Fruit fly (Drosophila melanogaster) whole organism, adult: ENCODE data around the gene X11Lbeta.

Experiments used
- CG11617 ChIP-seq: fragments of 200-800 bp; sonication (Bioruptor generic); optimal IDR thresholded peaks from 2 replicates; lab custom pipeline; 2017; ENCODE audit warnings: mild to moderate bottlenecking, missing biosample characterization, missing genetic modification reagents, missing genetic modification characterization
- CG12768 ChIP-seq: fragments of 200-800 bp; sonication (Bioruptor generic); optimal IDR thresholded peaks from 2 replicates; lab custom pipeline; 2017; ENCODE audit warnings: missing biosample characterization, missing genetic modification characterization, mild to moderate bottlenecking, moderate library complexity, missing genetic modification reagents
- CG14711 ChIP-seq: fragments of 200-800 bp; sonication (Bioruptor generic); optimal IDR thresholded peaks from 2 replicates; lab custom pipeline; 2018; ENCODE audit warnings: missing biosample characterization, mild to moderate bottlenecking, missing genetic modification characterization, moderate library complexity
- CG1620 ChIP-seq: fragments of 200-800 bp; sonication (Bioruptor generic); optimal IDR thresholded peaks from 2 replicates; lab custom pipeline; 2016; ENCODE audit warnings: missing biosample characterization, missing genetic modification characterization
- CG33017 ChIP-seq: fragments of 200-800 bp; sonication (Bioruptor generic); optimal IDR thresholded peaks from 2 replicates; lab custom pipeline; 2018; ENCODE audit warnings: missing biosample characterization, mild to moderate bottlenecking, missing genetic modification characterization, moderate library complexity
- CG5204 ChIP-seq: fragments of 200-800 bp; sonication (Bioruptor generic); optimal IDR thresholded peaks from 2 replicates; lab custom pipeline; 2016; ENCODE audit warnings: missing biosample characterization, missing genetic modification characterization
- CG7045 ChIP-seq: fragments of 200-800 bp; sonication (Bioruptor generic); optimal IDR thresholded peaks from 2 replicates; lab custom pipeline; 2017; ENCODE audit warnings: missing biosample characterization, mild to moderate bottlenecking, missing genetic modification characterization
- CG7101 ChIP-seq: fragments of 200-800 bp; sonication (Bioruptor generic); optimal IDR thresholded peaks from 2 replicates; lab custom pipeline; 2018; ENCODE audit warnings: missing biosample characterization, mild to moderate bottlenecking, missing genetic modification characterization, moderate library complexity
- Clk ChIP-seq: fragments of 200-800 bp; sonication (Bioruptor generic); optimal IDR thresholded peaks from 2 replicates; lab custom pipeline; 2017; ENCODE audit warnings: missing biosample characterization, missing genetic modification characterization
- Crg-1 ChIP-seq: fragments of 200-800 bp; sonication (Bioruptor generic); optimal IDR thresholded peaks from 2 replicates; lab custom pipeline; 2016; ENCODE audit warnings: missing biosample characterization, missing genetic modification characterization
- Hr96 ChIP-seq: fragments of 200-800 bp; sonication (Bioruptor generic); optimal IDR thresholded peaks from 2 replicates; lab custom pipeline; 2016; ENCODE audit warnings: missing biosample characterization, missing genetic modification characterization
- Mnt ChIP-seq: fragments of 200-800 bp; sonication (Bioruptor generic); optimal IDR thresholded peaks from 2 replicates; lab custom pipeline; 2016; ENCODE audit warnings: missing biosample characterization, mild to moderate bottlenecking, missing genetic modification characterization
- bab1 ChIP-seq: fragments of 200-800 bp; sonication (Bioruptor generic); optimal IDR thresholded peaks from 3 replicates; lab custom pipeline; 2019; ENCODE audit warnings: missing biosample characterization, mild to moderate bottlenecking, missing genetic modification characterization, moderate library complexity
- cic ChIP-seq: fragments of 200-800 bp; sonication (Bioruptor generic); optimal IDR thresholded peaks from 2 replicates; lab custom pipeline; 2017; ENCODE audit warnings: missing biosample characterization, mild to moderate bottlenecking, missing genetic modification characterization, moderate library complexity
- cnc ChIP-seq, 2 experiments: fragments of >200 bp; optimal IDR thresholded peaks; 2 replicates each; lab custom pipeline; 2017
- kay ChIP-seq: fragments of 200-800 bp; sonication (Bioruptor generic); peaks from one replicate; lab custom pipeline; 2016; ENCODE audit warnings: missing biosample characterization, missing genetic modification characterization, borderline replicate concordance
- ovo ChIP-seq: fragments of 200-800 bp; sonication (Bioruptor generic); optimal IDR thresholded peaks from 2 replicates; lab custom pipeline; 2016; ENCODE audit warnings: missing biosample characterization, missing genetic modification characterization
- pad ChIP-seq: fragments of 200-800 bp; sonication (Bioruptor generic); optimal IDR thresholded peaks from 3 replicates; lab custom pipeline; 2017; ENCODE audit warnings: missing biosample characterization, missing genetic modification characterization, mild to moderate bottlenecking, moderate library complexity, missing genetic modification reagents
- tj ChIP-seq: fragments of 200-800 bp; sonication (Bioruptor generic); optimal IDR thresholded peaks from 3 replicates; lab custom pipeline; 2017; ENCODE audit warnings: missing biosample characterization, mild to moderate bottlenecking, missing genetic modification characterization, moderate library complexity
- toe ChIP-seq: fragments of 200-800 bp; sonication (Bioruptor generic); optimal IDR thresholded peaks from 2 replicates; lab custom pipeline; 2016; ENCODE audit warnings: missing biosample characterization, missing genetic modification characterization

Gene X11Lbeta

dm6 chrX:10748647-10749046 lies 121.1 kb downstream of the X11Lbeta start:
- TF ChIP-seq CG5204 (no peak), Hr96 (GFP tag; lab: Kevin White, UChicago) (no peak), CG33017 (tag; lab: Kevin White, UChicago) (no peak), CG1620 (GFP tag; lab: Kevin White, UChicago) (no peak), kay (GFP tag; lab: Kevin White, UChicago) (no peak), pad (GFP tag; lab: Kevin White, UChicago) (no peak), CG7045 (GFP tag; lab: Kevin White, UChicago) (no peak)

dm6 chrX:10750676-10751075 lies 123.1 kb downstream of the X11Lbeta start:
- TF ChIP-seq CG7101 (tag; lab: Kevin White, UChicago) (no peak), ovo (GFP tag; lab: Kevin White, UChicago) (no peak)

DNA sequence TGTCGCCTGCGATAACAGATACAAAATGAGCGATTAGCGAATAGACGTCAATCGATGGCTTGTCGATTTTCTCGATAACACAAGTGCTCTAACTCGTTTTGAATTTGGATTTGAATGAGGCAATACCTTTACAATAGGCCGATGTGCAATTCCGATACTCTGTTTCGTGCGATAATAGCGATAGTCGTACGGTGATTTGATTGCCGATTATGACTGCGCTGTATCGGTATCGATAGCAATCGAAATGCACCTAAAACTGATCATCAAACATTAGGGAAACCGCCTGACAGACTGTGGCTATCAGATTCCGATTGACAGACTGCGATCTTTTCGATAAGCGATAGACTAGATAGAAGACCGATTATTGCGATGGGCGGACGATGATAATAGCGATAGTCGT lies 124.2 kb downstream of the X11Lbeta start:
- TF ChIP-seq Hr96 (GFP tag; lab: Kevin White, UChicago), result no peak
- TF ChIP-seq CG5204, result no peak
- no peak for TF ChIP-seq bab1 (GFP tag; lab: Kevin White, UChicago)
- no peak for TF ChIP-seq CG14711 (tag; lab: Kevin White, UChicago)
- no peak for TF ChIP-seq cic (GFP tag; lab: Kevin White, UChicago)
- TF ChIP-seq ovo (GFP tag; lab: Kevin White, UChicago), result no peak
- TF ChIP-seq CG12768 (GFP tag; lab: Kevin White, UChicago), result no peak
- no peak for TF ChIP-seq tj (GFP tag; lab: Kevin White, UChicago)
- TF ChIP-seq CG1620 (GFP tag; lab: Kevin White, UChicago), result no peak
- TF ChIP-seq Clk, result no peak
- no peak for TF ChIP-seq Crg-1 (GFP tag; lab: Kevin White, UChicago)

dm6 chrX:10756026-10756561 lies 128.6 kb downstream of the X11Lbeta start:
- peak; percentile 1 for TF ChIP-seq CG5204
- no peak for TF ChIP-seq cic (GFP tag; lab: Kevin White, UChicago)

- TF ChIP-seq Clk (peak; percentile 3), CG7045 (GFP tag; lab: Kevin White, UChicago) (peak; percentile 32), CG7101 (tag; lab: Kevin White, UChicago) (peak; percentile 26), toe (GFP tag; lab: Kevin White, UChicago) (no peak), CG14711 (tag; lab: Kevin White, UChicago) (peak; percentile 10), CG33017 (tag; lab: Kevin White, UChicago) (no peak), bab1 (GFP tag; lab: Kevin White, UChicago) (no peak), CG5204 (peak; percentile 25), ovo (GFP tag; lab: Kevin White, UChicago) (peak; percentile 36), CG11617 (GFP tag; lab: Kevin White, UChicago) (peak; percentile 10), CG1620 (GFP tag; lab: Kevin White, UChicago) (no peak), pad (GFP tag; lab: Kevin White, UChicago) (no peak), cnc (optimal IDR thresholded peaks at IDR 0.05; lab: Kevin White, UChicago) (no peak), kay (GFP tag; lab: Kevin White, UChicago) (no peak), Hr96 (GFP tag; lab: Kevin White, UChicago) (peak; percentile 59), Crg-1 (GFP tag; lab: Kevin White, UChicago) (no peak), cic (GFP tag; lab: Kevin White, UChicago) (peak; percentile 9), Mnt (GFP tag; lab: Kevin White, UChicago) (peak; percentile 32), CG12768 (GFP tag; lab: Kevin White, UChicago) (peak; percentile 28), tj (GFP tag; lab: Kevin White, UChicago) (no peak)
Measured at dm6 chrX:10757616-10758078, 130.1 kb downstream of the X11Lbeta start, which contains the start of gene Rph. Gene Rph, minus strand, starts transcription at chrX:10757666.
